Fruit fly (Drosophila melanogaster) whole organism, embryonic: Measurements from ENCODE around the gene TBC1d7.

Experiments used
- B-H1 ChIP-seq: fragments of 200-800 bp; sonication (Bioruptor generic); IDR thresholded peaks from 3 replicates; pipeline ENCODE4 v1.3.6; 2022; ENCODE audit warnings: missing biosample characterization, missing genetic modification characterization
- CG10267 ChIP-seq: fragments of 200-800 bp; sonication (Bioruptor generic); optimal IDR thresholded peaks from 2 replicates; lab custom pipeline; 2018; ENCODE audit warnings: missing biosample characterization, mild to moderate bottlenecking, missing genetic modification characterization, moderate library complexity
- CG10979 ChIP-seq: fragments of 200-800 bp; sonication (Bioruptor generic); optimal IDR thresholded peaks from 2 replicates; lab custom pipeline; 2018; ENCODE audit warnings: missing biosample characterization, mild to moderate bottlenecking, missing genetic modification characterization, moderate library complexity
- CG1233 ChIP-seq: fragments of 200-800 bp; sonication (Bioruptor generic); optimal IDR thresholded peaks from 4 replicates; lab custom pipeline; 2018; ENCODE audit warnings: missing biosample characterization, mild to moderate bottlenecking, missing genetic modification characterization
- CG13424 ChIP-seq: fragments of 200-800 bp; sonication (Bioruptor generic); optimal IDR thresholded peaks from 2 replicates; lab custom pipeline; 2019; ENCODE audit warnings: missing biosample characterization, mild to moderate bottlenecking, missing genetic modification characterization, moderate library complexity
- CG14050 ChIP-seq: fragments of 200-800 bp; sonication (Bioruptor generic); IDR thresholded peaks from 3 replicates; pipeline ENCODE4 v1.3.6; 2022; ENCODE audit warnings: missing biosample characterization, missing genetic modification characterization
- CG14710 ChIP-seq: fragments of 200-800 bp; sonication (Bioruptor generic); optimal IDR thresholded peaks from 3 replicates; lab custom pipeline; 2019; ENCODE audit warnings: missing biosample characterization, mild to moderate bottlenecking, missing genetic modification characterization, moderate library complexity
- CG15514 ChIP-seq: fragments of 200-800 bp; sonication (Bioruptor generic); optimal IDR thresholded peaks from 3 replicates; lab custom pipeline; 2017; ENCODE audit warnings: missing biosample characterization, missing genetic modification characterization, mild to moderate bottlenecking, moderate library complexity, missing genetic modification reagents
- CG1603 ChIP-seq: fragments of 200-800 bp; sonication (Bioruptor generic); optimal IDR thresholded peaks from 2 replicates; lab custom pipeline; 2019; ENCODE audit warnings: missing biosample characterization, mild to moderate bottlenecking, missing genetic modification characterization, moderate library complexity
- CG17359 ChIP-seq: fragments of 200-800 bp; sonication (Bioruptor generic); optimal IDR thresholded peaks from 3 replicates; lab custom pipeline; 2018; ENCODE audit warnings: missing biosample characterization, mild to moderate bottlenecking, missing genetic modification characterization, moderate library complexity
- CG2875 ChIP-seq: fragments of 200-800 bp; sonication (Bioruptor generic); optimal IDR thresholded peaks from 2 replicates; lab custom pipeline; 2017; ENCODE audit warnings: missing biosample characterization, mild to moderate bottlenecking, missing genetic modification characterization, missing genetic modification reagents
- CG31441 ChIP-seq: fragments of 200-800 bp; sonication (Bioruptor generic); IDR thresholded peaks from 2 replicates; pipeline ENCODE4 v1.3.6; 2022; ENCODE audit warnings: missing biosample characterization, missing genetic modification characterization
- CG6654 ChIP-seq: fragments of 200-800 bp; sonication (Bioruptor generic); optimal IDR thresholded peaks from 2 replicates; lab custom pipeline; 2017; ENCODE audit warnings: missing biosample characterization, mild to moderate bottlenecking, missing genetic modification characterization
- CG6689 ChIP-seq: fragments of 200-800 bp; sonication (Bioruptor generic); IDR thresholded peaks from 2 replicates; pipeline ENCODE4 v1.3.6; 2022; ENCODE audit warnings: missing biosample characterization, missing genetic modification characterization
- CG6765 ChIP-seq: fragments of 200-800 bp; sonication (Bioruptor generic); optimal IDR thresholded peaks from 3 replicates; lab custom pipeline; 2017; ENCODE audit warnings: missing biosample characterization, mild to moderate bottlenecking, missing genetic modification characterization
- CG6854 ChIP-seq: fragments of 200-800 bp; sonication (Bioruptor generic); optimal IDR thresholded peaks from 3 replicates; lab custom pipeline; 2017; ENCODE audit warnings: missing biosample characterization, mild to moderate bottlenecking, missing genetic modification characterization
- CG7372 ChIP-seq: fragments of 200-800 bp; sonication (Bioruptor generic); IDR thresholded peaks from 2 replicates; pipeline ENCODE4 v1.3.6; 2022; ENCODE audit warnings: missing biosample characterization, missing genetic modification characterization
- CG8290 ChIP-seq, 3 experiments: fragments of 200-800 bp; sonication (Bioruptor generic); optimal IDR thresholded peaks; 2 replicates each; lab custom pipeline; 2016 to 2019; ENCODE audit warnings: missing biosample characterization in 3 of 3, missing genetic modification characterization in 3 of 3, mild to moderate bottlenecking in 2 of 3, moderate library complexity in 1 of 3
- CG8359 ChIP-seq: fragments of 200-800 bp; sonication (Bioruptor generic); optimal IDR thresholded peaks from 2 replicates; lab custom pipeline; 2017; ENCODE audit warnings: missing biosample characterization, mild to moderate bottlenecking, missing genetic modification characterization, borderline replicate concordance
- CG9932 ChIP-seq: fragments of 200-800 bp; sonication (Bioruptor generic); IDR thresholded peaks from 2 replicates; pipeline ENCODE4 v1.3.6; 2022; ENCODE audit warnings: missing biosample characterization, missing genetic modification characterization
- D19B ChIP-seq: fragments of 200-800 bp; sonication (Bioruptor generic); optimal IDR thresholded peaks from 2 replicates; lab custom pipeline; 2017; ENCODE audit warnings: missing biosample characterization, mild to moderate bottlenecking, missing genetic modification characterization
- E2f1 ChIP-seq: fragments of 200-800 bp; sonication (Bioruptor generic); IDR thresholded peaks from 2 replicates; pipeline ENCODE4 v1.3.6; 2022; ENCODE audit warnings: missing biosample characterization, missing genetic modification characterization
- HHEX ChIP-seq: fragments of 200-800 bp; sonication (Bioruptor generic); optimal IDR thresholded peaks from 3 replicates; lab custom pipeline; 2017; ENCODE audit warnings: missing biosample characterization, mild to moderate bottlenecking, missing genetic modification characterization, missing genetic modification reagents
- Meics ChIP-seq: fragments of 200-800 bp; sonication (Bioruptor generic); optimal IDR thresholded peaks from 2 replicates; lab custom pipeline; 2017; ENCODE audit warnings: missing biosample characterization, mild to moderate bottlenecking, missing genetic modification characterization
- PHDP ChIP-seq: fragments of 200-800 bp; sonication (Bioruptor generic); optimal IDR thresholded peaks from 3 replicates; lab custom pipeline; 2018; ENCODE audit warnings: missing biosample characterization, mild to moderate bottlenecking, missing genetic modification characterization, moderate library complexity
- Trl ChIP-seq, 3 experiments: fragments of >200 bp in 2 of 3; fragments of 200-800 bp in 1 of 3; sonication (Bioruptor generic) in 1 of 3; optimal IDR thresholded peaks; 2 replicates in 1 of 3; 3 replicates in 2 of 3; lab custom pipeline; 2016 to 2017; ENCODE audit warnings: missing biosample characterization in 1 of 3, missing genetic modification characterization in 1 of 3
- ab ChIP-seq: fragments of 200-800 bp; sonication (Bioruptor generic); optimal IDR thresholded peaks from 2 replicates; lab custom pipeline; 2016; ENCODE audit warnings: missing biosample characterization, missing genetic modification characterization
- bab2 ChIP-seq: fragments of 200-800 bp; sonication (Bioruptor generic); optimal IDR thresholded peaks from 2 replicates; lab custom pipeline; 2016; ENCODE audit warnings: missing biosample characterization, missing genetic modification characterization
- cad ChIP-seq: fragments of >200 bp; optimal IDR thresholded peaks from 2 replicates; lab custom pipeline; 2017; ENCODE audit warnings: missing biosample characterization, missing genetic modification characterization
- dpn ChIP-seq, 2 experiments: fragments of 200-800 bp; sonication (Bioruptor generic); optimal IDR thresholded peaks; 3 replicates each; lab custom pipeline; 2016; ENCODE audit warnings: missing biosample characterization in 2 of 2, missing genetic modification characterization in 2 of 2
- eve ChIP-seq, 2 experiments: fragments of >200 bp; optimal IDR thresholded peaks; 2 replicates each; lab custom pipeline; 2017; ENCODE audit warnings: missing biosample characterization in 2 of 2, missing genetic modification characterization in 2 of 2
- ewg ChIP-seq: fragments of 200-800 bp; sonication (Bioruptor generic); optimal IDR thresholded peaks from 3 replicates; lab custom pipeline; 2017; ENCODE audit warnings: mild to moderate bottlenecking, missing biosample characterization, missing genetic modification reagents, missing genetic modification characterization
- fd96Cb ChIP-seq: fragments of 200-800 bp; sonication (Bioruptor generic); optimal IDR thresholded peaks from 2 replicates; lab custom pipeline; 2018; ENCODE audit warnings: missing biosample characterization, mild to moderate bottlenecking, missing genetic modification characterization, moderate library complexity
- gsb-n ChIP-seq: fragments of 200-800 bp; sonication (Bioruptor generic); optimal IDR thresholded peaks from 3 replicates; lab custom pipeline; 2018; ENCODE audit warnings: missing biosample characterization, mild to moderate bottlenecking, missing genetic modification characterization
- klu ChIP-seq: fragments of 200-800 bp; sonication (Bioruptor generic); IDR thresholded peaks from 2 replicates; pipeline ENCODE4 v1.3.6; 2022; ENCODE audit warnings: missing biosample characterization, missing genetic modification characterization
- lab ChIP-seq: fragments of 200-800 bp; sonication (Bioruptor generic); optimal IDR thresholded peaks from 3 replicates; lab custom pipeline; 2017; ENCODE audit warnings: missing biosample characterization, missing genetic modification characterization, mild to moderate bottlenecking, moderate library complexity, missing genetic modification reagents
- lmd ChIP-seq: fragments of 200-800 bp; sonication (Bioruptor generic); IDR thresholded peaks from 2 replicates; pipeline ENCODE4 v1.3.6; 2022; ENCODE audit warnings: missing biosample characterization, missing genetic modification characterization
- lov ChIP-seq, 2 experiments: fragments of 200-800 bp in 1 of 2; fragments of >200 bp in 1 of 2; sonication (Bioruptor generic) in 1 of 2; IDR thresholded peaks in 1 of 2; optimal IDR thresholded peaks in 1 of 2; 2 replicates in 1 of 2; 3 replicates in 1 of 2; pipeline versions ENCODE4 v1.3.6 to Lab custom; 2017 to 2022; ENCODE audit warnings: missing biosample characterization in 1 of 2, missing genetic modification characterization in 1 of 2
- mam ChIP-seq: fragments of 200-800 bp; sonication (Bioruptor generic); optimal IDR thresholded peaks from 3 replicates; lab custom pipeline; 2016; ENCODE audit warnings: missing biosample characterization, missing genetic modification characterization
- nom ChIP-seq: fragments of 200-800 bp; sonication (Bioruptor generic); optimal IDR thresholded peaks from 2 replicates; lab custom pipeline; 2017; ENCODE audit warnings: missing biosample characterization, missing genetic modification characterization, mild to moderate bottlenecking, moderate library complexity, missing genetic modification reagents
- oc ChIP-seq: fragments of 200-800 bp; sonication (Bioruptor generic); optimal IDR thresholded peaks from 2 replicates; lab custom pipeline; 2018; ENCODE audit warnings: missing biosample characterization, mild to moderate bottlenecking, missing genetic modification characterization, moderate library complexity
- schlank ChIP-seq: fragments of 200-800 bp; sonication (Bioruptor generic); optimal IDR thresholded peaks from 2 replicates; lab custom pipeline; 2018; ENCODE audit warnings: missing biosample characterization, mild to moderate bottlenecking, missing genetic modification characterization
- sisA ChIP-seq: fragments of 200-800 bp; sonication (Bioruptor generic); IDR thresholded peaks from 2 replicates; pipeline ENCODE4 v1.3.6; 2022; ENCODE audit warnings: missing biosample characterization, missing genetic modification characterization
- sob ChIP-seq: fragments of 200-800 bp; sonication (Bioruptor generic); IDR thresholded peaks from 2 replicates; pipeline ENCODE4 v1.3.6; 2022; ENCODE audit warnings: missing biosample characterization, missing genetic modification characterization
- sqz ChIP-seq: fragments of 200-800 bp; sonication (Bioruptor generic); optimal IDR thresholded peaks from 3 replicates; lab custom pipeline; 2018; ENCODE audit warnings: missing biosample characterization, mild to moderate bottlenecking, missing genetic modification characterization
- vnd ChIP-seq: fragments of 200-800 bp; sonication (Bioruptor generic); IDR thresholded peaks from 3 replicates; pipeline ENCODE4 v1.3.6; 2022; ENCODE audit warnings: missing biosample characterization, missing genetic modification characterization; ENCODE audit not compliant: partially characterized antibody

TBC1d7 gene

dm6 chr3R:24206341-24207114 lies 45.0 kb downstream of the TBC1d7 start (continued):
- peak; percentile 11 for TF ChIP-seq bab2 (GFP tag; lab: Kevin White, UChicago)
- TF ChIP-seq D19B (GFP tag; lab: Kevin White, UChicago): no peak
- peak; percentile 6 for TF ChIP-seq mam (GFP tag; lab: Kevin White, UChicago)
- TF ChIP-seq ab (GFP tag; lab: Kevin White, UChicago): no peak
- peak in 1 of 2 experiments; percentile 45 for TF ChIP-seq dpn (GFP tag; optimal IDR thresholded peaks at IDR 0.05; lab: Kevin White, UChicago)
- peak; percentile 83 for TF ChIP-seq CG17359 (tag; lab: Kevin White, UChicago)
- TF ChIP-seq CG6689 (GFP tag; lab: Robert Waterston, UW): peak; percentile 52
- no peak for TF ChIP-seq CG6854
- TF ChIP-seq vnd (GFP tag; lab: Robert Waterston, UW): no peak
- no peak for TF ChIP-seq nom
- peak; percentile 42; the same call in 1 of the 2 replicates for TF ChIP-seq sob (GFP tag; lab: Robert Waterston, UW)
- TF ChIP-seq CG6765 (GFP tag; lab: Kevin White, UChicago): no peak
- peak in 1 of 2 experiments; percentile 75 for TF ChIP-seq eve (GFP tag; optimal IDR thresholded peaks at IDR 0.05; lab: Kevin White, UChicago)
- peak; percentile 62 for TF ChIP-seq fd96Cb (tag; lab: Kevin White, UChicago)
- no peak for TF ChIP-seq klu (GFP tag; lab: Robert Waterston, UW)
- no peak for TF ChIP-seq CG8290 (GFP tag; optimal IDR thresholded peaks at IDR 0.05; lab: Kevin White, UChicago)
- TF ChIP-seq CG8290 (tag; optimal IDR thresholded peaks at IDR 0.05; lab: Kevin White, UChicago): peak in 1 of 2 experiments; percentile 65
- no peak for TF ChIP-seq lov (optimal IDR thresholded peaks at IDR 0.05; lab: Kevin White, UChicago)
- peak; percentile 32; the same call in 1 of the 3 replicates for TF ChIP-seq lov (GFP tag; IDR thresholded peaks at IDR 0.05; lab: Robert Waterston, UW)
- peak; percentile 50; the same call in 1 of the 2 replicates for TF ChIP-seq CG31441 (GFP tag; lab: Robert Waterston, UW)
- peak; percentile 28 for TF ChIP-seq CG2875 (GFP tag; lab: Kevin White, UChicago)
- peak; percentile 87 for TF ChIP-seq oc (tag; lab: Kevin White, UChicago)
- no peak for TF ChIP-seq CG6654 (GFP tag; lab: Kevin White, UChicago)
- TF ChIP-seq CG7372 (GFP tag; lab: Robert Waterston, UW): peak; percentile 48; the same call in 1 of the 2 replicates
- TF ChIP-seq sisA (GFP tag; lab: Robert Waterston, UW): peak; percentile 32; the same call in 1 of the 2 replicates
- TF ChIP-seq B-H1 (GFP tag; lab: Robert Waterston, UW): peak; percentile 14; the same call in 1 of the 3 replicates
- peak; percentile 38 for TF ChIP-seq ewg (GFP tag; lab: Kevin White, UChicago)
- TF ChIP-seq E2f1: 0 out of 2 replicates have a peak, but pooled peaks have one; percentile 28
- TF ChIP-seq CG13424 (tag; lab: Kevin White, UChicago): peak; percentile 81
- peak; percentile 41 for TF ChIP-seq CG10267
- no peak for TF ChIP-seq schlank (tag; lab: Kevin White, UChicago)
- peak; percentile 53 for TF ChIP-seq lab (GFP tag; lab: Kevin White, UChicago)
- TF ChIP-seq CG1603: peak; percentile 77
- peak; percentile 40 for TF ChIP-seq PHDP (tag; lab: Kevin White, UChicago)
- TF ChIP-seq gsb-n: peak; percentile 34
- TF ChIP-seq CG1233: peak; percentile 35
- peak; percentile 55 for TF ChIP-seq CG10979 (tag; lab: Kevin White, UChicago)
- peak; percentile 21 for TF ChIP-seq HHEX (GFP tag; lab: Kevin White, UChicago)
- TF ChIP-seq cad (GFP tag; lab: Kevin White, UChicago): no peak
- TF ChIP-seq sqz (GFP tag; lab: Kevin White, UChicago): peak; percentile 90
- TF ChIP-seq CG14710 (tag; lab: Kevin White, UChicago): peak; percentile 41
- TF ChIP-seq CG9932: no peak
- no peak for TF ChIP-seq CG8359 (GFP tag; lab: Kevin White, UChicago)
- peak; percentile 7 for TF ChIP-seq CG15514 (GFP tag; lab: Kevin White, UChicago)
- TF ChIP-seq Meics (GFP tag; lab: Kevin White, UChicago): peak; percentile 9
- TF ChIP-seq CG14050 (GFP tag; lab: Robert Waterston, UW): peak; percentile 49; the same call in 2 of the 3 replicates
- TF ChIP-seq Trl (optimal IDR thresholded peaks at IDR 0.05; lab: Kevin White, UChicago): no peak
- TF ChIP-seq Trl (GFP tag; optimal IDR thresholded peaks at IDR 0.05; lab: Kevin White, UChicago): peak; percentile 15
- peak; percentile 57 for TF ChIP-seq lmd (GFP tag; lab: Robert Waterston, UW)
